Worm (Caenorhabditis elegans): Measurements from ENCODE around the gene C30E1.4.

C30E1.4 gene

DNA sequence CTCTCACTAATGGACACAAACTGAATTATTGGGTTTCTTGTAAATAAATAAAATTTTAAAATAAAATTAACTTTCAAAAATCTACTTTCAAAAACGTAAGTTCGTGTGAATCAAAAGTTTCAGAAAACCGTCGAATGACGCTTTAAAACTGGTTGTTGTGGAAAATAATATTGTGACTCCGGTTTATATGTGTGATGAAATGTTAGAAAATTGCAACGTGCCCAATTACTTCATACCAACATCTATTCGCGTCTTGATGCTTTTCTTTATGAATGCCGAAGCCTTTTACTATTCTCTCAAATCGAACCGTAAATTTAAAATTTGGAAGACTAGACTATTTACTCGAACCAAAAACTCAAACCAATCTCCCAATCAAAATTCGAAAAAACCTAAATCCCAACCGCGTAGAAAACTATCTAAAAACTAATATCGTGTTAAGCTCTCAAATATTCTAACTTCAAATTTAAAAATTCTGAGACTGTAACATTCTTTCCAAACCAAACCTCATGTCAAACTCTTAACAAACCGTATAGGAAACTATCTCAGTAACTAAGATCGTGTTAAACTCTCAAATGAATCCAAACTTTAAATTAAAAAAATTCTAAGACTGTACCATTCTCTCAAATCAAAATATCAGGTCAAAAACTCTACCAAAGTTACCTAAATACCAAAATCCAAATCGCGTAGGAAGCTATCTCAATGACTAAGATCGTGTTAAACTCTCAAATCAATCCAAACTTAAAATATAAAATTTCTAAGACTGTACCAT is 7.7 kb downstream of the C30E1.4 start (continued):
- TF ChIP-seq let-607 (tag; optimal IDR thresholded peaks at IDR 0.05) (no peak), F49E8.2 (tag; optimal IDR thresholded peaks at IDR 0.05; ENCODE audit: insufficient read depth) (no peak), dpff-1 (tag; optimal IDR thresholded peaks at IDR 0.05) (no peak), F22D6.2 (tag; optimal IDR thresholded peaks at IDR 0.05) (no peak), akir-1 (GFP tag; optimal IDR thresholded peaks at IDR 0.05) (no peak), tbp1 (GFP tag; optimal IDR thresholded peaks at IDR 0.05) (peak; percentile 44), ceh-91 (GFP tag; IDR thresholded peaks at IDR 0.05) (no peak), hrde-1 (tag; optimal IDR thresholded peaks at IDR 0.05; ENCODE audit: borderline replicate concordance) (no peak), ztf-26 (tag; optimal IDR thresholded peaks at IDR 0.05) (peak; percentile 73), him-1 (tag; optimal IDR thresholded peaks at IDR 0.05) (no peak), sptf-2 (GFP tag; optimal IDR thresholded peaks at IDR 0.05) (no peak), B0261.1 (tag; optimal IDR thresholded peaks at IDR 0.05) (peak; percentile 5), nhr-120 (GFP tag; IDR thresholded peaks at IDR 0.05) (peak; percentile 88; the same call in 1 of the 2 replicates), sea-2 (GFP tag; IDR thresholded peaks at IDR 0.05) (no peak), cebp-2 (GFP tag; IDR thresholded peaks at IDR 0.05) (peak; percentile 66; the same call in 1 of the 2 replicates), B0336.3 (GFP tag; IDR thresholded peaks at IDR 0.05) (peak; percentile 10), hmg-1.2 (GFP tag; IDR thresholded peaks at IDR 0.05) (peak; percentile 47; the same call in 1 of the 2 replicates), hlh-26 (GFP tag; conservative IDR thresholded peaks at IDR 0.05) (no peak), rec-8 (tag; optimal IDR thresholded peaks at IDR 0.05) (no peak), snpc-4 (GFP tag; optimal IDR thresholded peaks at IDR 0.05) (peak; percentile 17), snpc-4 (tag; optimal IDR thresholded peaks at IDR 0.05) (no peak), lin-54 (GFP tag; optimal IDR thresholded peaks at IDR 0.05) (peak; percentile 31), F57C9.4 (tag; optimal IDR thresholded peaks at IDR 0.05) (no peak), xnd-1 (tag; optimal IDR thresholded peaks at IDR 0.05) (no peak), repo-1 (tag; optimal IDR thresholded peaks at IDR 0.05) (peak; percentile 16), aptf-2 (GFP tag; conservative IDR thresholded peaks at IDR 0.05) (peak; percentile 85), B0035.1 (tag; optimal IDR thresholded peaks at IDR 0.05) (peak; percentile 44), aptf-3 (GFP tag; IDR thresholded peaks at IDR 0.05) (peak; percentile 94; the same call in 1 of the 2 replicates), F37B4.10 (GFP tag; IDR thresholded peaks at IDR 0.05) (no peak), nhr-90 (tag; optimal IDR thresholded peaks at IDR 0.05) (no peak), F57A8.1 (GFP tag; optimal IDR thresholded peaks at IDR 0.05) (no peak), madf-3 (GFP tag; IDR thresholded peaks at IDR 0.05) (no peak; the same call in none of the 2 replicates), F23B12.7 (tag; optimal IDR thresholded peaks at IDR 0.05; ENCODE audit: insufficient read depth) (no peak), bed-1 (GFP tag; IDR thresholded peaks at IDR 0.05) (no peak), attf-6 (GFP tag; IDR thresholded peaks at IDR 0.05) (peak; percentile 19; the same call in 1 of the 2 replicates), ama-1 (optimal IDR thresholded peaks at IDR 0.05) (peak; percentile 99), ama-1 (GFP tag; optimal IDR thresholded peaks at IDR 0.05) (peak; percentile 53 to 93)

DNA sequence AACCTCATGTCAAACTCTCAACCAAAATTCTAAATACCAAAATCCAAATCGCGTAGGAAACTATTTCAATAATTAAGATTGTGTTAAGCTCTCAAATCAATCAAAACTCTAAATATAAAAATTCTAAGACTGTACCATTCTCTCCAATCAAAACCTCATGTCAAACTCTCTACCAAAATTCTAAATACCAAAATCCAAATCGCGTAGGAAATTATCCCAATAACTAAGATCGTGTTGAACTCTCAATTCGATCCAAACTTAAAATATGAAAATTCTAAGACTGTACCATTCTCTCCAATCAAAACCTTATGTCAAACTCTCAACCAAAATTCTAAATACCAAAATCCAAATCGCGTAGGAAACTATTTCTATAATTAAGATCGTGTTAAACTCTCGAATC is 8.6 kb downstream of the C30E1.4 start:
- TF ChIP-seq bed-1 (GFP tag; IDR thresholded peaks at IDR 0.05) = 0 out of 2 replicates have a peak, but pooled peaks have one; percentile 82
- TF ChIP-seq hsf-1 (GFP tag; IDR thresholded peaks at IDR 0.05) = peak; percentile 53; the same call in 1 of the 2 replicates
- TF ChIP-seq ceh-40 (GFP tag; IDR thresholded peaks at IDR 0.05) = peak; percentile 83; the same call in 1 of the 2 replicates
- peak; percentile 58; the same call in 1 of the 2 replicates for TF ChIP-seq ekl-4 (GFP tag; IDR thresholded peaks at IDR 0.05)
- peak; percentile 18; the same call in 1 of the 2 replicates for TF ChIP-seq D2030.7 (GFP tag; IDR thresholded peaks at IDR 0.05)
- TF ChIP-seq aptf-2 (GFP tag; conservative IDR thresholded peaks at IDR 0.05) = peak; percentile 79
- peak; percentile 88 for TF ChIP-seq nfyb-1 (GFP tag; IDR thresholded peaks at IDR 0.05)
- TF ChIP-seq hmg-1.2 (GFP tag; IDR thresholded peaks at IDR 0.05) = peak; percentile 28; the same call in 1 of the 2 replicates
- TF ChIP-seq ceh-58 (GFP tag; IDR thresholded peaks at IDR 0.05) = peak; percentile 66
- 0 out of 2 replicates have a peak, but pooled peaks have one; percentile 29 for TF ChIP-seq C17E4.6 (GFP tag; IDR thresholded peaks at IDR 0.05)
- peak; percentile 62; the same call in 1 of the 2 replicates for TF ChIP-seq Y56A3A.18 (GFP tag; IDR thresholded peaks at IDR 0.05)
- TF ChIP-seq Y53G8AR.9 (GFP tag; conservative IDR thresholded peaks at IDR 0.05) = peak; percentile 80
- TF ChIP-seq nhr-120 (GFP tag; IDR thresholded peaks at IDR 0.05) = peak; percentile 82; the same call in 1 of the 2 replicates
- TF ChIP-seq cebp-2 (GFP tag; IDR thresholded peaks at IDR 0.05) = peak; percentile 67; the same call in 1 of the 2 replicates
- TF ChIP-seq madf-6 (GFP tag; IDR thresholded peaks at IDR 0.05) = peak; percentile 54
